Fruit fly (Drosophila melanogaster): ENCODE results near the gene tll.

The tll gene

DNA sequence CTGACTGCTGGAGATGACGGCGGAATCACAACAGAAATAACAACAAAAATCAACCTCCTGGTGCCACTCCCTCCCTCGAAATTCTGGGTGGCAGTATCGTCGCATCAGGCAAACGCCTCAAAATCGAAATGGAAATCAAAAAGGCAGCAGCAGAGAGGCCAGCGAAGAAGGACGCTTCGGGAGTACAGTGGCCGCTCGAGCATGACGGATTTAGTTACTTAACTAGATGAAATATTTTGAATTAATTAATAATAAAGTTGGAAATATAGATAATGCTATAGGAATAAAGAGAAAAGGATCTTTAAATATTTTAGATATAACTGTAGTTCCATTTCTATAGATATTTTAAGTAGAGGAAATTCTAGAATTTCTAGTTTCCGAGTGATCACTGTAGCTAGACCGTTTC is 13.3 kb downstream of the tll start (continued):
- TF ChIP-seq CG17359 (tag; optimal IDR thresholded peaks at IDR 0.05) (peak; percentile 3), D (optimal IDR thresholded peaks at IDR 0.05) (no peak), D (GFP tag; optimal IDR thresholded peaks at IDR 0.05) (peak; percentile 18), CG32772 (GFP tag; IDR thresholded peaks at IDR 0.05) (no peak), CG6854 (GFP tag; optimal IDR thresholded peaks at IDR 0.05) (no peak), CG13123 (GFP tag; optimal IDR thresholded peaks at IDR 0.05) (no peak), nerfin-1 (tag; optimal IDR thresholded peaks at IDR 0.05) (peak; percentile 11), Hey (tag; optimal IDR thresholded peaks at IDR 0.05) (no peak), gsb-n (tag; optimal IDR thresholded peaks at IDR 0.05) (peak; percentile 51), CG8281 (tag; optimal IDR thresholded peaks at IDR 0.05) (no peak), tll (GFP tag; optimal IDR thresholded peaks at IDR 0.05) (peak in 1 of 2 experiments; percentile 77), CG17385 (GFP tag; optimal IDR thresholded peaks at IDR 0.05) (peak; percentile 8), CG1832 (GFP tag; optimal IDR thresholded peaks at IDR 0.05) (peak; percentile 10), Ptx1 (GFP tag; IDR thresholded peaks at IDR 0.05) (peak; percentile 41; the same call in 1 of the 2 replicates), Sox102F (GFP tag; optimal IDR thresholded peaks at IDR 0.05) (peak; percentile 6), bsh (GFP tag; optimal IDR thresholded peaks at IDR 0.05) (peak in 1 of 2 experiments; percentile 52), zen2 (GFP tag; IDR thresholded peaks at IDR 0.05; ENCODE audit: partially characterized antibody) (no peak), Gug (GFP tag; IDR thresholded peaks at IDR 0.05) (no peak), twi (tag; optimal IDR thresholded peaks at IDR 0.05) (peak; percentile 2), CG13424 (tag; optimal IDR thresholded peaks at IDR 0.05) (peak; percentile 48), CG10366 (GFP tag; IDR thresholded peaks at IDR 0.05) (peak; percentile 22; the same call in 1 of the 2 replicates), CG8290 (GFP tag; optimal IDR thresholded peaks at IDR 0.05) (peak; percentile 0), CG8290 (tag; optimal IDR thresholded peaks at IDR 0.05) (no peak)

DNA sequence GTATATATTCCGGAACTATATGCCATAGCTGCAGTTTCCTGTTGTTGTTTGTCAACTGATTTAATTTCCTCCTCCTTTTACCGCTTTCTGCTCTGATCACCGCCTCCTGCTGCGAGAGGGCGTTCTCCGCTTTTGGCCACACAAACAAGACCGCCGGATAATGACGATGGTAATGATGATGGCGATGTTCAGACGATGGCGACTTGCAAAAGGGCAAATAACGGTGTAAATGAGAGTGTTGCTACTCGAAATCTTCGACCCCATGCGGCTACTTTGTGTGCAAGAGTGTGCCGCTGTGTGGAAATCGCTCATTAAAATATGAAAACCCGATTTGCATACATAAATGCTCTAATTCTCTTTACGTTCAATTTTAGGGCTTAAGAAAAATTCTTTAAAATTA is 13.8 kb downstream of the tll start:
- no peak for TF ChIP-seq CG2712 (tag; optimal IDR thresholded peaks at IDR 0.05)
- no peak for TF ChIP-seq D19B (GFP tag; optimal IDR thresholded peaks at IDR 0.05)
- TF ChIP-seq CG2889 (GFP tag; IDR thresholded peaks at IDR 0.05) = no peak
- TF ChIP-seq CG12071 (GFP tag; optimal IDR thresholded peaks at IDR 0.05) = no peak
- TF ChIP-seq zen (tag; optimal IDR thresholded peaks at IDR 0.05) = peak; percentile 82
- peak; percentile 41 for TF ChIP-seq D (optimal IDR thresholded peaks at IDR 0.05)
- no peak for TF ChIP-seq D (GFP tag; optimal IDR thresholded peaks at IDR 0.05)
- no peak for TF ChIP-seq lmd (GFP tag; IDR thresholded peaks at IDR 0.05)
- TF ChIP-seq esg (GFP tag; conservative IDR thresholded peaks at IDR 0.05) = no peak
- TF ChIP-seq vvl (GFP tag; IDR thresholded peaks at IDR 0.05) = no peak
- TF ChIP-seq Ets65A (GFP tag) = peak; percentile 72
- 0 out of 2 replicates have a peak, but pooled peaks have one; percentile 1 for TF ChIP-seq ap (GFP tag; IDR thresholded peaks at IDR 0.05)
- no peak for TF ChIP-seq Scr (GFP tag; IDR thresholded peaks at IDR 0.05; ENCODE audit: partially characterized antibody)

DNA sequence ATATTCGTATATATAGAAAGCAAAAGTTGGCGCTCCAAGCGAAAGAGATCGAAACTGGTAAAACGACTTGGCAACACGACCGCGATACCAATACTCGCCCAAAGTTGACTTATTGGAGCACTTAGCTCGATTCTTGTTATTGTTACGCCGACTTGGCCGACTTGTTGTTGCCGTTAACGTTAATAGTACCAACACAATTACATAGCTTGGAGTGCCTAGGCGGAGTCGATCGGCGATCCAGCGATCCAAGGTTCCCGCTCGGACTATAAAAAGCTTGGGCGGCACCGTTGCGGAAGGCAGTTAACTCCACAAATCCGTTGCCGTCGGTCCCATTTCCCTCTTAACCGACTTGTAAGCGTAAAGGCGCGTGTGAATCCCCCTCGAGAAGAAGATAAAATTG is 15.1 kb downstream of the tll start, which contains the start of gene Cpr100A:
TSS of gene Cpr100A (plus strand) at position 290 of the 400 bp plus-strand sequence.
- no peak for TF ChIP-seq CG7839 (tag; optimal IDR thresholded peaks at IDR 0.05)
- peak; percentile 24 for TF ChIP-seq Blimp-1 (GFP tag; optimal IDR thresholded peaks at IDR 0.05)
- no peak for TF ChIP-seq prd (optimal IDR thresholded peaks at IDR 0.05)
- no peak for TF ChIP-seq prd (GFP tag; IDR thresholded peaks at IDR 0.05)
